Fruit fly (Drosophila melanogaster) whole organism, embryonic: ENCODE results near the gene CG31493.

ENCODE experiments used
- Abd-B ChIP-seq: fragments of 200-800 bp; sonication (Bioruptor generic); optimal IDR thresholded peaks from 2 replicates; lab custom pipeline; 2018; ENCODE audit warnings: missing biosample characterization, mild to moderate bottlenecking, missing genetic modification characterization, moderate library complexity
- Awh ChIP-seq: fragments of 200-800 bp; sonication (Bioruptor generic); IDR thresholded peaks from 2 replicates; pipeline ENCODE4, ENCODE4 v1.3.6; 2022; ENCODE audit warnings: missing biosample characterization, missing genetic modification characterization
- B-H2 ChIP-seq: fragments of 200-800 bp; sonication (Bioruptor generic); optimal IDR thresholded peaks from 2 replicates; lab custom pipeline; 2018; ENCODE audit warnings: missing biosample characterization, mild to moderate bottlenecking, missing genetic modification characterization
- CG1024 ChIP-seq: fragments of 200-800 bp; sonication (Bioruptor generic); IDR thresholded peaks from 2 replicates; pipeline ENCODE4 v1.3.6; 2022; ENCODE audit warnings: missing biosample characterization, missing genetic modification characterization
- CG10565 ChIP-seq: fragments of 200-800 bp; sonication (Bioruptor generic); optimal IDR thresholded peaks from 3 replicates; lab custom pipeline; 2016; ENCODE audit warnings: missing biosample characterization, mild to moderate bottlenecking, missing genetic modification characterization
- CG11504 ChIP-seq: fragments of 200-800 bp; sonication (Bioruptor generic); optimal IDR thresholded peaks from 3 replicates; lab custom pipeline; 2019; ENCODE audit warnings: missing biosample characterization, mild to moderate bottlenecking, missing genetic modification characterization, moderate library complexity
- CG11696 ChIP-seq: fragments of 200-800 bp; sonication (Bioruptor generic); IDR thresholded peaks from 2 replicates; pipeline ENCODE4 v1.3.6; 2022; ENCODE audit warnings: missing biosample characterization, missing genetic modification characterization
- CG13894 ChIP-seq: fragments of 200-800 bp; sonication (Bioruptor generic); optimal IDR thresholded peaks from 3 replicates; lab custom pipeline; 2018; ENCODE audit warnings: missing biosample characterization, mild to moderate bottlenecking, missing genetic modification characterization, moderate library complexity
- CG14860 ChIP-seq: fragments of 200-800 bp; sonication (Bioruptor generic); IDR thresholded peaks from 3 replicates; pipeline ENCODE4 v1.3.6; 2022; ENCODE audit warnings: missing biosample characterization, missing genetic modification characterization; ENCODE audit not compliant: partially characterized antibody
- CG15011 ChIP-seq: fragments of 200-800 bp; sonication (Bioruptor generic); optimal IDR thresholded peaks from 3 replicates; lab custom pipeline; 2018; ENCODE audit warnings: missing biosample characterization, mild to moderate bottlenecking, missing genetic modification characterization
- CG16779 ChIP-seq: fragments of 200-800 bp; sonication (Bioruptor generic); IDR thresholded peaks from 2 replicates; pipeline ENCODE4 v1.3.6; 2022; ENCODE audit warnings: missing biosample characterization, missing genetic modification characterization
- CG17802 ChIP-seq: fragments of 200-800 bp; sonication (Bioruptor generic); optimal IDR thresholded peaks from 2 replicates; lab custom pipeline; 2018; ENCODE audit warnings: missing biosample characterization, mild to moderate bottlenecking, missing genetic modification characterization, moderate library complexity
- CG17829 ChIP-seq: fragments of 200-800 bp; optimal IDR thresholded peaks from 2 replicates; lab custom pipeline; 2019; ENCODE audit warnings: missing biosample characterization, mild to moderate bottlenecking, missing genetic modification characterization, moderate library complexity
- CG1792 ChIP-seq: fragments of 200-800 bp; sonication (Bioruptor generic); optimal IDR thresholded peaks from 2 replicates; lab custom pipeline; 2016; ENCODE audit warnings: missing biosample characterization, missing genetic modification characterization
- CG2116 ChIP-seq: fragments of 200-800 bp; sonication (Bioruptor generic); optimal IDR thresholded peaks from 3 replicates; lab custom pipeline; 2018; ENCODE audit warnings: missing biosample characterization, mild to moderate bottlenecking, missing genetic modification characterization
- CG34376 ChIP-seq: fragments of 200-800 bp; sonication (Bioruptor generic); optimal IDR thresholded peaks from 2 replicates; lab custom pipeline; 2018; ENCODE audit warnings: missing biosample characterization, mild to moderate bottlenecking, missing genetic modification characterization
- CG3726 ChIP-seq: fragments of 200-800 bp; sonication (Bioruptor generic); IDR thresholded peaks from 3 replicates; pipeline ENCODE4, ENCODE4 v1.3.6; 2022; ENCODE audit warnings: missing biosample characterization, missing genetic modification characterization
- CG4328 ChIP-seq: fragments of 200-800 bp; sonication (Bioruptor generic); optimal IDR thresholded peaks from 3 replicates; lab custom pipeline; 2017; ENCODE audit warnings: missing biosample characterization, missing genetic modification reagents, missing genetic modification characterization
- CG4820 ChIP-seq: fragments of 200-800 bp; sonication (Bioruptor generic); optimal IDR thresholded peaks from 3 replicates; lab custom pipeline; 2016; ENCODE audit warnings: missing biosample characterization, missing genetic modification characterization
- CG4854 ChIP-seq: fragments of 200-800 bp; sonication (Bioruptor generic); optimal IDR thresholded peaks from 2 replicates; lab custom pipeline; 2016; ENCODE audit warnings: missing biosample characterization, missing genetic modification characterization, inconsistent platforms
- CG6765 ChIP-seq: fragments of 200-800 bp; sonication (Bioruptor generic); optimal IDR thresholded peaks from 3 replicates; lab custom pipeline; 2017; ENCODE audit warnings: missing biosample characterization, mild to moderate bottlenecking, missing genetic modification characterization
- CG7357 ChIP-seq: fragments of 200-800 bp; sonication (Bioruptor generic); IDR thresholded peaks from 3 replicates; pipeline ENCODE4 v1.3.6; 2022; ENCODE audit warnings: missing biosample characterization, missing genetic modification characterization
- CG7745 ChIP-seq: fragments of 200-800 bp; sonication (Bioruptor generic); optimal IDR thresholded peaks from 2 replicates; lab custom pipeline; 2018; ENCODE audit warnings: missing biosample characterization, mild to moderate bottlenecking, missing genetic modification characterization, moderate library complexity
- CG7786 ChIP-seq: fragments of 200-800 bp; sonication (Bioruptor generic); optimal IDR thresholded peaks from 2 replicates; lab custom pipeline; 2016; ENCODE audit warnings: missing biosample characterization, missing genetic modification characterization
- D19B ChIP-seq: fragments of 200-800 bp; sonication (Bioruptor generic); optimal IDR thresholded peaks from 2 replicates; lab custom pipeline; 2017; ENCODE audit warnings: missing biosample characterization, mild to moderate bottlenecking, missing genetic modification characterization
- Dfd ChIP-seq, 2 experiments: fragments of >200 bp; optimal IDR thresholded peaks; 2 replicates each; lab custom pipeline; 2017; ENCODE audit warnings: missing biosample characterization in 2 of 2, missing genetic modification characterization in 2 of 2
- Doc2 ChIP-seq: fragments of 200-800 bp; sonication (Bioruptor generic); IDR thresholded peaks from 2 replicates; pipeline ENCODE4 v1.3.6; 2022; ENCODE audit warnings: missing biosample characterization, missing genetic modification characterization
- Jarid2 ChIP-seq: fragments of 200-800 bp; sonication (Bioruptor generic); optimal IDR thresholded peaks from 3 replicates; lab custom pipeline; 2017; ENCODE audit warnings: mild to moderate bottlenecking, missing biosample characterization, missing genetic modification reagents, missing genetic modification characterization
- Ptx1 ChIP-seq: fragments of 200-800 bp; sonication (Bioruptor generic); IDR thresholded peaks from 2 replicates; pipeline ENCODE4 v1.3.6; 2022; ENCODE audit warnings: missing biosample characterization, missing genetic modification characterization
- Scr ChIP-seq: fragments of 200-800 bp; sonication (Bioruptor generic); IDR thresholded peaks from 2 replicates; pipeline ENCODE4 v1.3.6; 2022; ENCODE audit warnings: missing biosample characterization, missing genetic modification characterization; ENCODE audit not compliant: partially characterized antibody
- Side ChIP-seq: fragments of 200-800 bp; sonication (Bioruptor generic); optimal IDR thresholded peaks from 2 replicates; lab custom pipeline; 2016; ENCODE audit warnings: missing biosample characterization, missing genetic modification characterization
- Sox100B ChIP-seq: fragments of 200-800 bp; sonication (Bioruptor generic); optimal IDR thresholded peaks from 3 replicates; lab custom pipeline; 2018; ENCODE audit warnings: missing biosample characterization, mild to moderate bottlenecking, missing genetic modification characterization
- Trl ChIP-seq, 3 experiments: fragments of >200 bp in 2 of 3; fragments of 200-800 bp in 1 of 3; sonication (Bioruptor generic) in 1 of 3; optimal IDR thresholded peaks; 2 replicates in 1 of 3; 3 replicates in 2 of 3; lab custom pipeline; 2016 to 2017; ENCODE audit warnings: missing biosample characterization in 1 of 3, missing genetic modification characterization in 1 of 3
- Xrp1 ChIP-seq: fragments of 200-800 bp; sonication (Bioruptor generic); IDR thresholded peaks from 2 replicates; pipeline ENCODE4 v1.3.6; 2022; ENCODE audit warnings: missing biosample characterization, missing genetic modification characterization
- YL-1 ChIP-seq: fragments of 200-800 bp; sonication (Bioruptor generic); optimal IDR thresholded peaks from 3 replicates; lab custom pipeline; 2017; ENCODE audit warnings: missing biosample characterization, mild to moderate bottlenecking, missing genetic modification characterization
- ab ChIP-seq: fragments of 200-800 bp; sonication (Bioruptor generic); optimal IDR thresholded peaks from 2 replicates; lab custom pipeline; 2016; ENCODE audit warnings: missing biosample characterization, missing genetic modification characterization
- cas ChIP-seq: fragments of 200-800 bp; sonication (Bioruptor generic); IDR thresholded peaks from 2 replicates; pipeline ENCODE4 v1.3.6; 2022; ENCODE audit warnings: missing biosample characterization, missing genetic modification characterization
- crc ChIP-seq: fragments of 200-800 bp; sonication (Bioruptor generic); optimal IDR thresholded peaks from 2 replicates; lab custom pipeline; 2016; ENCODE audit warnings: missing biosample characterization, missing genetic modification characterization
- dan ChIP-seq: fragments of 200-800 bp; sonication (Bioruptor generic); IDR thresholded peaks from 2 replicates; pipeline ENCODE4 v1.3.6; 2022; ENCODE audit warnings: missing biosample characterization, missing genetic modification characterization
- eve ChIP-seq, 2 experiments: fragments of >200 bp; optimal IDR thresholded peaks; 2 replicates each; lab custom pipeline; 2017; ENCODE audit warnings: missing biosample characterization in 2 of 2, missing genetic modification characterization in 2 of 2
- fd3F ChIP-seq: fragments of 200-800 bp; sonication (Bioruptor generic); optimal IDR thresholded peaks from 2 replicates; lab custom pipeline; 2018; ENCODE audit warnings: missing biosample characterization, mild to moderate bottlenecking, missing genetic modification characterization, moderate library complexity
- fru ChIP-seq: fragments of >200 bp; optimal IDR thresholded peaks from 2 replicates; lab custom pipeline; 2017
- gce ChIP-seq: fragments of 200-800 bp; sonication (Bioruptor generic); IDR thresholded peaks from 3 replicates; pipeline ENCODE4 v1.3.6; 2022; ENCODE audit warnings: missing biosample characterization, missing genetic modification characterization
- jigr1 ChIP-seq: fragments of 200-800 bp; sonication (Bioruptor generic); IDR thresholded peaks from 3 replicates; pipeline ENCODE4 v1.3.6; 2022; ENCODE audit warnings: missing biosample characterization, missing genetic modification characterization
- mld ChIP-seq: fragments of 200-800 bp; sonication (Bioruptor generic); IDR thresholded peaks from 3 replicates; pipeline ENCODE4 v1.3.6; 2022; ENCODE audit warnings: missing biosample characterization, missing genetic modification characterization; ENCODE audit not compliant: partially characterized antibody
- sr ChIP-seq: fragments of 200-800 bp; sonication (Bioruptor generic); IDR thresholded peaks from 3 replicates; pipeline ENCODE4 v1.3.6; 2022; ENCODE audit warnings: missing biosample characterization, missing genetic modification characterization
- ssp ChIP-seq: fragments of 200-800 bp; sonication (Bioruptor generic); IDR thresholded peaks from 2 replicates; pipeline ENCODE4 v1.3.6; 2022; ENCODE audit warnings: missing biosample characterization, missing genetic modification characterization
- unpg ChIP-seq: fragments of 200-800 bp; sonication (Bioruptor generic); optimal IDR thresholded peaks from 3 replicates; lab custom pipeline; 2018; ENCODE audit warnings: missing biosample characterization, mild to moderate bottlenecking, missing genetic modification characterization, moderate library complexity
- vvl ChIP-seq: fragments of 200-800 bp; sonication (Bioruptor generic); IDR thresholded peaks from 2 replicates; pipeline ENCODE4 v1.3.6; 2022; ENCODE audit warnings: missing biosample characterization, missing genetic modification characterization
- wek ChIP-seq: fragments of 200-800 bp; sonication (Bioruptor generic); optimal IDR thresholded peaks from 3 replicates; lab custom pipeline; 2018; ENCODE audit warnings: missing biosample characterization, mild to moderate bottlenecking, missing genetic modification characterization, moderate library complexity

The CG31493 gene

DNA sequence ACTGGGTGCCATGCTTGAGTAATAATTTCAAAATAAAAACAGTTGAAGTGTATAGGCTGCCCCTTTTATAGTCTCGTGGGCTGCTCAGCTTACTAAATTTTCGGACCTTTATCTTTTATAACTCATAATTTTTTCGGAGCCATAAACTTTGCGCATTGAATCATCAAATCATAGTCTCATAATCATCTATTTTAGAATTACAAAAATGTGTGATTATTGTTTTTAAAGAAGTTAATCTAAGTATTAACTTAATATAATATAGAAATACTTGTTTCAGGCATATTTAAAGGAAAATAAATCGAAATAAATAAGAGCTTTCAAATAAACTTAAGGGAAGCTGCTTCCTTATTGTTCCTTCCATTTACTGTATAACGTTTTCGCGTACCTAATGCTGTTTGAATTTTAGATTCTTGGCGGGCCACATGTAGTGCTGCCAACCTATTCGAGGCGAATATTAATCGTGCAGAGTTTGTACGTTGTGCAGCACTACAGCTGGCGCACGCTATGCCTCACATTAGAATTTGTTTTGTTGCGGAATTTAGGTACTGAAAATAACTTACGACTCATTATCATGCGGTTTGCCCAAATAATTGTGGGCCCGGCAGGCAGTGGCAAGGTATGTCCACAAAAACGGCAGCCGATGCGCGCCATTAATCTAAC is 13.0 kb downstream of the CG31493 start, which contains the start of the genes CG14610 and CG2656 (continued):
- no peak for TF ChIP-seq dan (GFP tag; lab: Robert Waterston, UW)
- TF ChIP-seq unpg: peak; percentile 54
- peak; percentile 93 for TF ChIP-seq vvl (GFP tag; lab: Robert Waterston, UW)
- TF ChIP-seq Ptx1: peak; percentile 75
- TF ChIP-seq Jarid2 (GFP tag; lab: Kevin White, UChicago): peak; percentile 19
- TF ChIP-seq CG6765 (GFP tag; lab: Kevin White, UChicago): peak; percentile 6
- peak; percentile 74 for TF ChIP-seq CG1024 (GFP tag; lab: Robert Waterston, UW)
- TF ChIP-seq fru (lab: Kevin White, UChicago): no peak
- peak; percentile 70 for TF ChIP-seq crc (GFP tag; lab: Kevin White, UChicago)
- peak; percentile 73 for TF ChIP-seq Xrp1 (GFP tag; lab: Robert Waterston, UW)
- 0 out of 2 replicates have a peak, but pooled peaks have one; percentile 36 for TF ChIP-seq cas (GFP tag; lab: Robert Waterston, UW)
- peak; percentile 73 for TF ChIP-seq CG17829
- TF ChIP-seq CG11504 (tag; lab: Kevin White, UChicago): no peak
- TF ChIP-seq CG4328 (GFP tag; lab: Kevin White, UChicago): peak; percentile 21
- TF ChIP-seq CG7745 (tag; lab: Kevin White, UChicago): no peak
- TF ChIP-seq CG11696 (GFP tag; lab: Robert Waterston, UW): no peak
- no peak for TF ChIP-seq ab (GFP tag; lab: Kevin White, UChicago)
- 0 out of 3 replicates have a peak, but pooled peaks have one; percentile 52 for TF ChIP-seq mld
- no peak for TF ChIP-seq Doc2 (GFP tag; lab: Robert Waterston, UW)
- TF ChIP-seq CG4820 (GFP tag; lab: Kevin White, UChicago): peak; percentile 81
- no peak for TF ChIP-seq Dfd (GFP tag; optimal IDR thresholded peaks at IDR 0.05; lab: Kevin White, UChicago)
- TF ChIP-seq CG15011 (GFP tag; lab: Kevin White, UChicago): no peak
- peak; percentile 39 for TF ChIP-seq Abd-B
- TF ChIP-seq gce (GFP tag; lab: Robert Waterston, UW): no peak; the same call in 2 of the 3 replicates
- peak; percentile 62 for TF ChIP-seq CG4854 (GFP tag; lab: Kevin White, UChicago)
- TF ChIP-seq CG13894 (tag; lab: Kevin White, UChicago): no peak
- TF ChIP-seq eve (GFP tag; optimal IDR thresholded peaks at IDR 0.05; lab: Kevin White, UChicago): no peak
- TF ChIP-seq CG7786 (GFP tag; lab: Kevin White, UChicago): peak; percentile 84
- TF ChIP-seq YL-1 (GFP tag; lab: Kevin White, UChicago): peak; percentile 80
- TF ChIP-seq CG10565 (GFP tag; lab: Kevin White, UChicago): no peak
- TF ChIP-seq wek (GFP tag; lab: Kevin White, UChicago): peak; percentile 45
- TF ChIP-seq CG17802: peak; percentile 26
- no peak for TF ChIP-seq CG7357 (GFP tag; lab: Robert Waterston, UW)
- TF ChIP-seq CG14860 (GFP tag; lab: Robert Waterston, UW): no peak
- peak; percentile 80 for TF ChIP-seq B-H2 (GFP tag; lab: Kevin White, UChicago)
- peak; percentile 59 for TF ChIP-seq Scr (GFP tag; lab: Robert Waterston, UW)
- peak; percentile 68 for TF ChIP-seq Side (GFP tag; lab: Kevin White, UChicago)
- peak; percentile 50; the same call in 1 of the 2 replicates for TF ChIP-seq CG16779
- TF ChIP-seq CG2116 (GFP tag; lab: Kevin White, UChicago): peak; percentile 69
- no peak for TF ChIP-seq Trl (optimal IDR thresholded peaks at IDR 0.05; lab: Kevin White, UChicago)
- peak; percentile 94 for TF ChIP-seq Trl (GFP tag; optimal IDR thresholded peaks at IDR 0.05; lab: Kevin White, UChicago)
- TF ChIP-seq fd3F: peak; percentile 34
- no peak for TF ChIP-seq jigr1 (GFP tag; lab: Robert Waterston, UW)
- TF ChIP-seq ssp (GFP tag; lab: Robert Waterston, UW): no peak
- no peak for TF ChIP-seq Awh (GFP tag; lab: Robert Waterston, UW)
- no peak for TF ChIP-seq D19B (GFP tag; lab: Kevin White, UChicago)
- peak; percentile 23; the same call in 1 of the 3 replicates for TF ChIP-seq sr (GFP tag; lab: Robert Waterston, UW)
- TF ChIP-seq CG1792 (GFP tag; lab: Kevin White, UChicago): peak; percentile 84
- no peak for TF ChIP-seq CG3726
- TF ChIP-seq CG34376 (GFP tag; lab: Kevin White, UChicago): peak; percentile 27
- no peak for TF ChIP-seq Sox100B (GFP tag; lab: Kevin White, UChicago)
